Fruit fly (Drosophila melanogaster): Measurements from ENCODE around the gene santa-maria.

Gene santa-maria

dm6 chr2L:7494341-7495293, 43.6 kb upstream of the santa-maria start (continued):
- TF ChIP-seq pzg (GFP tag; optimal IDR thresholded peaks at IDR 0.05) (no peak), CG1602 (GFP tag; optimal IDR thresholded peaks at IDR 0.05) (peak; percentile 21), CG5245 (GFP tag; optimal IDR thresholded peaks at IDR 0.05) (no peak), fu2 (GFP tag; optimal IDR thresholded peaks at IDR 0.05) (peak; percentile 8), CHES-1-like (GFP tag; optimal IDR thresholded peaks at IDR 0.05) (peak; percentile 34), Ada2b (GFP tag; IDR thresholded peaks at IDR 0.05) (peak; percentile 50), CG32532 (GFP tag; IDR thresholded peaks at IDR 0.05) (peak; percentile 31; the same call in 1 of the 2 replicates), CG13624 (GFP tag; optimal IDR thresholded peaks at IDR 0.05) (peak; percentile 56), CG30020 (tag; optimal IDR thresholded peaks at IDR 0.05) (no peak), CG10209 (GFP tag; optimal IDR thresholded peaks at IDR 0.05) (peak; percentile 48), CG11456 (GFP tag; IDR thresholded peaks at IDR 0.05) (peak; percentile 50; the same call in 1 of the 3 replicates), Ssrp (tag; optimal IDR thresholded peaks at IDR 0.05) (peak; percentile 9), Xbp1 (GFP tag; optimal IDR thresholded peaks at IDR 0.05) (peak; percentile 53), H2.0 (GFP tag; IDR thresholded peaks at IDR 0.05) (peak; percentile 28; the same call in 1 of the 2 replicates), fd102C (GFP tag; optimal IDR thresholded peaks at IDR 0.05) (no peak), shn (GFP tag; optimal IDR thresholded peaks at IDR 0.05) (peak; percentile 4), Tbp (GFP tag; optimal IDR thresholded peaks at IDR 0.05) (no peak), MBD-R2 (GFP tag; IDR thresholded peaks at IDR 0.05) (peak; percentile 56; the same call in 1 of the 2 replicates), HLH54F (GFP tag; optimal IDR thresholded peaks at IDR 0.05) (peak; percentile 18), CG3163 (GFP tag; optimal IDR thresholded peaks at IDR 0.05) (peak; percentile 22), Hsf (GFP tag; optimal IDR thresholded peaks at IDR 0.05) (peak; percentile 18), CG17568 (GFP tag; optimal IDR thresholded peaks at IDR 0.05) (peak; percentile 59), CG7556 (GFP tag; optimal IDR thresholded peaks at IDR 0.05) (peak; percentile 69), Max (GFP tag; optimal IDR thresholded peaks at IDR 0.05) (peak; percentile 4), unpg (GFP tag; optimal IDR thresholded peaks at IDR 0.05) (peak; percentile 30), CG7786 (GFP tag; optimal IDR thresholded peaks at IDR 0.05) (peak; percentile 55), CG9817 (tag; optimal IDR thresholded peaks at IDR 0.05) (peak; percentile 43), exex (tag; optimal IDR thresholded peaks at IDR 0.05) (no peak), CG10959 (GFP tag; IDR thresholded peaks at IDR 0.05) (peak; percentile 36; the same call in 1 of the 2 replicates), ranshi (GFP tag; IDR thresholded peaks at IDR 0.05) (peak; percentile 66; the same call in 1 of the 2 replicates), CG11247 (GFP tag; IDR thresholded peaks at IDR 0.05) (0 out of 2 replicates have a peak, but pooled peaks have one; percentile 40), fd96Cb (tag; optimal IDR thresholded peaks at IDR 0.05) (peak; percentile 1), CG15269 (tag; optimal IDR thresholded peaks at IDR 0.05) (peak; percentile 77), onecut (GFP tag; IDR thresholded peaks at IDR 0.05) (peak; percentile 40), NfI (GFP tag; optimal IDR thresholded peaks at IDR 0.05) (no peak), gem (tag; optimal IDR thresholded peaks at IDR 0.05) (peak; percentile 74), grn (GFP tag; optimal IDR thresholded peaks at IDR 0.05) (no peak), CG2712 (tag; optimal IDR thresholded peaks at IDR 0.05) (peak; percentile 37), Hmr (GFP tag; optimal IDR thresholded peaks at IDR 0.05) (peak; percentile 80), CG17612 (GFP tag; IDR thresholded peaks at IDR 0.05) (no peak), crol (GFP tag; IDR thresholded peaks at IDR 0.05) (no peak), Dek (tag; optimal IDR thresholded peaks at IDR 0.05) (peak; percentile 47), CG2889 (GFP tag; IDR thresholded peaks at IDR 0.05) (peak; percentile 55; the same call in 2 of the 3 replicates), Pdp1 (GFP tag; optimal IDR thresholded peaks at IDR 0.05) (peak in 1 of 2 experiments; percentile 96), run (tag; optimal IDR thresholded peaks at IDR 0.05) (peak; percentile 6), Trl (optimal IDR thresholded peaks at IDR 0.05) (peak; percentile 34 to 51), Trl (GFP tag; optimal IDR thresholded peaks at IDR 0.05) (no peak), CG4282 (GFP tag; optimal IDR thresholded peaks at IDR 0.05) (no peak), dysf (GFP tag; IDR thresholded peaks at IDR 0.05) (peak; percentile 79)
